Worm (Caenorhabditis elegans): ENCODE results near the gene T16A1.10.

- TF ChIP-seq flt-1 (GFP tag; IDR thresholded peaks at IDR 0.05) (no peak), med-1 (GFP tag; optimal IDR thresholded peaks at IDR 0.05; ENCODE audit: insufficient read depth) (no peak), ztf-23 (GFP tag; IDR thresholded peaks at IDR 0.05) (no peak), T22C8.4 (GFP tag; IDR thresholded peaks at IDR 0.05) (no peak), ref-1 (GFP tag; conservative IDR thresholded peaks at IDR 0.05) (no peak), klf-2 (GFP tag; conservative IDR thresholded peaks at IDR 0.05) (no peak), cog-1 (tag; optimal IDR thresholded peaks at IDR 0.05) (no peak), tab-1 (GFP tag; IDR thresholded peaks at IDR 0.05) (no peak), ztf-29 (GFP tag; IDR thresholded peaks at IDR 0.05) (no peak)
Observed at ce11 chrII:2042447-2042846, 49.4 kb downstream of the T16A1.10 start, which contains the start of gene bath-20.

All from whole organism, midembryonic.